Worm (Caenorhabditis elegans) whole organism, L2 larva: ENCODE data around the gene srh-23.

Experiments
- nhr-11 ChIP-seq: fragments of 150-350 bp; optimal IDR thresholded peaks from 2 replicates; lab custom pipeline; 2014; ENCODE audit warnings: missing biosample characterization, missing genetic modification characterization
- ztf-11 ChIP-seq: sonication (generic microtip); optimal IDR thresholded peaks from 2 replicates; lab custom pipeline; 2017; ENCODE audit warnings: missing biosample characterization, missing genetic modification characterization

- TF ChIP-seq ztf-11 (tag; lab: Kevin White, UChicago) (no peak), nhr-11 (no peak)
Observed at ce11 chrV:4881377-4881776, 39.5 kb upstream of the srh-23 start, which contains the start of gene str-32.
